Worm (Caenorhabditis elegans): ENCODE results near the gene F33C8.2.

F33C8.2 gene

DNA sequence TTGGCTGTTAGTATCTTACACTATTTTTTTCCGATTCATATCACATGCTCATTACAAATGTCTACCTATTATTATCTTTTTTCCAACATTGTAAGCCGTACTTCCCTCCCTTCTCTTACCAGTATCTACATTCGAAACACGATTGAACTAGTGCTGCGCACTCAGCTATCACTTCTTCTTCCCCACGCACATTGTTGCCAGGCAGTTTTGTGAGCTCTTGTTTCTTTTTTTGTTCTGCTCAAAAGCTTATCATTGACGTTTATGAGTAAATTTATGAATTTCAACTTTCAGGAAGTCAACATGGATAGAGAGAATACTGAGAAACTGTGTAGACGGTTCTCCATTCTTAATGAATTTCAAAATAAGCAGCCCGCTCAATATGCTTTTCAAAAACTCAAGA lies at the start of gene F33C8.2:
F33C8.2 (plus strand) TSS at position 301 of the 400 bp plus-strand sequence.
- TF ChIP-seq daf-19 (GFP tag; conservative IDR thresholded peaks at IDR 0.05) (no peak), gei-8 (GFP tag; optimal IDR thresholded peaks at IDR 0.05) (no peak), madf-9 (GFP tag; conservative IDR thresholded peaks at IDR 0.05) (no peak), unc-130 (GFP tag; optimal IDR thresholded peaks at IDR 0.05) (no peak), ceh-28 (tag; optimal IDR thresholded peaks at IDR 0.05) (no peak)

DNA sequence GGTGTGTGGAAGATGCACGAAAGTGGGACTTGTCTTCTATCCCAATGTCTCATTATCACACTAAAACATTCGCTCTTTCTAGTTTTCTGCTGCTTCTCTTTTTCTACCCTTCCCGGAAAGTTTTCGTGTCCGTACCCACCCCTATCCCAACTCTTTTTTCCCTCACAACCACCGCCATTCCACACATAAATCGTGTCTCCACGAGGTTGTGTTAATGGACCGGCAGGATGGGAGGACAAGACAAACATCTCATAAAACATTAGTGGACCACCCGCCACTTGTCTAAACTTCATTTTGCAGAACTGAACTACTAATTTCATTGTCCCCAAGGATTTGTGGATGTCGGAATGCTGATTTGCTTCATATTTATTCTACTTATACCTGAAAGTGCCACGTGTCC lies 47.2 kb upstream of the F33C8.2 start, which contains the start of gene slt-1:
slt-1 (plus strand) TSS at position 301 of the 400 bp plus-strand sequence.
- no peak for TF ChIP-seq lin-13 (GFP tag; optimal IDR thresholded peaks at IDR 0.05)
- peak; percentile 33 for TF ChIP-seq nhr-11 (tag; optimal IDR thresholded peaks at IDR 0.05)

DNA sequence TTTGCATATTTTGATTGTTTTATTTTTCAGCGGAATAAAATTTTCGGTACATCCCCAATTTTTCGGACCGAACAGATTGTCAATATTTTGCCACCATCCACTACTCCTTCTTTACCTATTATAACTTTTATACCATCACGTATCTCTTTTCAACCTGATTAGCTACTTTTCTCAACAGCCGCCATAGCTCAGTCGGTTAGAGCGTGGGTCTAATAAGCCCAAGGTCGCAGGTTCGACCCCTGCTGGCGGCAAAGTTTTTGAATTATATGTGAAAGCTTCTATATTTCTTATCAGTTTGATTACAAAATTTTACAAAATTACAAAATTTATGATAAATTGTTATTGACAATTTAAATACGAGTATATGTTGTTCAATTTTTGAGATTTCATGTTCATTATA lies 42.2 kb upstream of the F33C8.2 start:
- TF ChIP-seq lim-7 (GFP tag; IDR thresholded peaks at IDR 0.05) (peak; percentile 68; the same call in 1 of the 2 replicates), mes-2 (tag; optimal IDR thresholded peaks at IDR 0.05; ENCODE audit: poor library complexity, severe bottlenecking) (peak; percentile 64), tra-1 (GFP tag; IDR thresholded peaks at IDR 0.05) (0 out of 2 replicates have a peak, but pooled peaks have one; percentile 8), lin-1 (GFP tag; IDR thresholded peaks at IDR 0.05) (no peak), F26F4.8 (GFP tag; conservative IDR thresholded peaks at IDR 0.05) (peak; percentile 66; the same call in 1 of the 2 replicates), egl-43 (GFP tag; IDR thresholded peaks at IDR 0.05) (peak; percentile 62; the same call in 1 of the 2 replicates), vab-7 (GFP tag; IDR thresholded peaks at IDR 0.05) (peak; percentile 54; the same call in 1 of the 2 replicates), hlh-30 (tag; optimal IDR thresholded peaks at IDR 0.05; ENCODE audit: insufficient read depth) (peak; percentile 29), dmd-8 (GFP tag; IDR thresholded peaks at IDR 0.05) (peak; percentile 71; the same call in 1 of the 2 replicates), nhr-41 (GFP tag; IDR thresholded peaks at IDR 0.05) (0 out of 2 replicates have a peak, but pooled peaks have one; percentile 21), daf-12 (tag; optimal IDR thresholded peaks at IDR 0.05) (no peak), zfp-3 (GFP tag; conservative IDR thresholded peaks at IDR 0.05) (peak; percentile 52; the same call in 1 of the 2 replicates), ceh-82 (tag; optimal IDR thresholded peaks at IDR 0.05) (no peak), dmd-6 (GFP tag; IDR thresholded peaks at IDR 0.05) (peak; percentile 33; the same call in 1 of the 2 replicates), daf-16 (GFP tag; optimal IDR thresholded peaks at IDR 0.05) (peak; percentile 9 to 47), daf-16 (tag; optimal IDR thresholded peaks at IDR 0.05) (no peak), snpc-1.2 (GFP tag; IDR thresholded peaks at IDR 0.05) (peak; percentile 73), T20F7.1 (GFP tag; optimal IDR thresholded peaks at IDR 0.05) (no peak), arid-1 (GFP tag; conservative IDR thresholded peaks at IDR 0.05) (peak; percentile 73; the same call in 1 of the 2 replicates), attf-4 (tag; optimal IDR thresholded peaks at IDR 0.05) (no peak), pha-4 (GFP tag; IDR thresholded peaks at IDR 0.05) (peak; percentile 81), pha-4 (tag; optimal IDR thresholded peaks at IDR 0.05) (no peak), madf-5 (GFP tag; IDR thresholded peaks at IDR 0.05) (0 out of 4 replicates have a peak, but pooled peaks of 1 of the 2 experiments have one; percentile 42), zip-2 (tag; optimal IDR thresholded peaks at IDR 0.05) (peak; percentile 25)

DNA sequence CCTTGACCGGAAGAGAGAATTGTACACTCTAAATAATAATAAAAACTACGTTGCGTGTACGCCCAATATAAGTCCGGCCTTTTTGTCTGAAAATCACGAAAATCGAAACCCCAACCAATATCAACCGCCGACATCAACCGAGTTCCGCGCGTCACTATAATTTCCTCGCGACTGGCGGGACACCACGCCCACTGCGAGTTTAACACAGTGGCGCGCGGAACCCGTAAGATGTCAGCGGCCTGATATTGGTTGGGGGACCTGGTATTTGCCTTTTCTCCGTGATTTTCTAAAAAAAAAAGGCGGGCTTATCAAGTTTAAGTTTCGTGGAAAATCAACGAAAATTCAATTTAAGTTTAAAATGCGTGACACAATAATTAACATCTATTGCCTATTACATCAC lies 40.7 kb upstream of the F33C8.2 start:
- TF ChIP-seq fkh-10 (GFP tag; optimal IDR thresholded peaks at IDR 0.05) (no peak), snpc-4 (tag; optimal IDR thresholded peaks at IDR 0.05) (peak; percentile 52)

DNA sequence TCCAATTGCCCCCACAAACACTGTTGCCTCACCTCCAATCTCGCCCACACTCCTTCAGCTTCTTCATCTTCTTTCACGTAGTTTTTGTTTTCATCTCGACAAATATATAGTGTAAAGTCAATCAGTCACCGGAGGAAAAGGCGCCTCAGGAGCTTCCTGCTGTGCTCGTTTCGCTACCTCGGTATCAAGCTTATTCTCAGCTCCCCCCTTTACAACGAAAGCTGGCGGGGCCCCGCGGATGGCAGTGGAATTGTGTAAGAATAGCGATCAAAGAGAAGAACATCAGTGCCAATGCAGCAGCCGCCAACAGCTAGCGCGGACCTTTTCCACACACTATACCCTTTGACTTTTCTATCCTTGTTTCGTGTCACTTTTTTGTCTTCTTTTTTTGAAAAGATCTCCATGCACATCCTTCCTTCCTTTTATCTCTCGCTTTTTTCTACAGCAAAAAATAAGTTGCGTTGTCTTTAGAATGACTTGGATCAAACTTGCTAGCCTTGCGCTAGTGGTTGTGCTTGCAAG lies 36.7 kb upstream of the F33C8.2 start, which contains the start of gene csq-1:
csq-1 (plus strand) TSS at position 472 of the 522 bp plus-strand sequence.
- TF ChIP-seq nhr-25 (tag; optimal IDR thresholded peaks at IDR 0.05; ENCODE audit: borderline replicate concordance, insufficient read depth) (no peak), aha-1 (tag) (peak; percentile 68), daf-16 (GFP tag; optimal IDR thresholded peaks at IDR 0.05) (peak in 1 of 2 experiments; percentile 34), daf-16 (tag; optimal IDR thresholded peaks at IDR 0.05) (no peak), snpc-1.2 (GFP tag; IDR thresholded peaks at IDR 0.05) (0 out of 2 replicates have a peak, but pooled peaks have one; percentile 24), hlh-11 (tag; optimal IDR thresholded peaks at IDR 0.05) (peak; percentile 24)
